Fruit fly (Drosophila melanogaster) whole organism, wandering third instar larva: ENCODE results near the gene CG43925.
A peak's percentile ranks its signal among the peaks of the same experiment; 100 is the strongest.

Experiments
- Abd-B ChIP-seq: fragments of >200 bp; optimal IDR thresholded peaks from 2 replicates; lab custom pipeline; 2017; ENCODE audit warnings: missing biosample characterization, missing genetic modification characterization
- CG32264 ChIP-seq: fragments of 200-800 bp; sonication (Bioruptor generic); optimal IDR thresholded peaks from 2 replicates; lab custom pipeline; 2016; ENCODE audit warnings: missing biosample characterization, missing genetic modification characterization
- Dif ChIP-seq: fragments of 200-275, 200-300 bp; sonication (Bioruptor generic); optimal IDR thresholded peaks from 2 replicates; lab custom pipeline; 2018; ENCODE audit warnings: missing biosample characterization, missing genetic modification characterization; ENCODE audit not compliant: partially characterized antibody
- HLH106 ChIP-seq: fragments of 200-800 bp; optimal IDR thresholded peaks from 3 replicates; lab custom pipeline; 2019; ENCODE audit warnings: missing biosample characterization, mild to moderate bottlenecking, missing genetic modification characterization, moderate library complexity
- Hnf4 ChIP-seq: fragments of 200-800 bp; sonication (Bioruptor generic); optimal IDR thresholded peaks from 2 replicates; lab custom pipeline; 2016; ENCODE audit warnings: missing biosample characterization, mild to moderate bottlenecking, missing genetic modification characterization
- Hr83 ChIP-seq: fragments of 200-300 bp; sonication (Bioruptor generic); optimal IDR thresholded peaks from 2 replicates; lab custom pipeline; 2016; ENCODE audit warnings: missing biosample characterization, mild to moderate bottlenecking, missing genetic modification characterization, moderate library complexity; ENCODE audit not compliant: poor library complexity, severe bottlenecking
- Jra ChIP-seq: sonication (Bioruptor generic); optimal IDR thresholded peaks from 2 replicates; lab custom pipeline; 2016; ENCODE audit warnings: missing biosample characterization, missing genetic modification characterization
- Mio ChIP-seq: sonication (Bioruptor generic); optimal IDR thresholded peaks from 2 replicates; lab custom pipeline; 2016; ENCODE audit warnings: missing biosample characterization, missing genetic modification characterization
- Myc ChIP-seq: fragments of >200 bp; optimal IDR thresholded peaks from 2 replicates; lab custom pipeline; 2017
- N ChIP-seq: fragments of >200 bp; optimal IDR thresholded peaks from 2 replicates; lab custom pipeline; 2018; ENCODE audit warnings: missing biosample characterization, missing external identifiers, missing genetic modification characterization
- OdsH ChIP-seq: fragments of 200-800 bp; sonication (Bioruptor generic); optimal IDR thresholded peaks from 2 replicates; lab custom pipeline; 2016; ENCODE audit warnings: missing biosample characterization, mild to moderate bottlenecking, missing genetic modification characterization
- Rel ChIP-seq, 2 experiments: fragments of 200-800 bp; sonication (Bioruptor generic) in 1 of 2; optimal IDR thresholded peaks; 2 replicates in 1 of 2; 3 replicates in 1 of 2; lab custom pipeline; 2016 to 2019; ENCODE audit warnings: mild to moderate bottlenecking in 2 of 2, missing biosample characterization in 2 of 2, missing genetic modification characterization in 2 of 2, moderate library complexity in 1 of 2
- Sp1 ChIP-seq: fragments of 200-800 bp; sonication (Bioruptor generic); optimal IDR thresholded peaks from 3 replicates; lab custom pipeline; 2019; ENCODE audit warnings: missing biosample characterization, mild to moderate bottlenecking, missing genetic modification characterization, moderate library complexity
- Vsx2 ChIP-seq: fragments of 200-300, 225-300 bp; sonication (Bioruptor generic); optimal IDR thresholded peaks from 2 replicates; lab custom pipeline; 2018; ENCODE audit warnings: missing biosample characterization, missing genetic modification characterization; ENCODE audit not compliant: partially characterized antibody
- br ChIP-seq: fragments of 200-800 bp; sonication (Bioruptor generic); optimal IDR thresholded peaks from 2 replicates; lab custom pipeline; 2016; ENCODE audit warnings: missing biosample characterization, missing genetic modification characterization
- brk ChIP-seq: fragments of 200-800 bp; sonication (Bioruptor generic); optimal IDR thresholded peaks from 2 replicates; lab custom pipeline; 2016; ENCODE audit warnings: missing biosample characterization, mild to moderate bottlenecking, missing genetic modification characterization
- dl ChIP-seq, 2 experiments: fragments of 175-275, 200-275 bp in 1 of 2; fragments of 200-275 bp in 1 of 2; sonication (Bioruptor generic); optimal IDR thresholded peaks; lab custom pipeline; 2018; ENCODE audit warnings: mild to moderate bottlenecking in 2 of 2, missing biosample characterization in 2 of 2, missing genetic modification characterization in 2 of 2, moderate library complexity in 2 of 2; ENCODE audit not compliant: partially characterized antibody in 2 of 2, insufficient read depth in 1 of 2
- dmrt93B ChIP-seq: fragments of 200-800 bp; sonication (Bioruptor generic); optimal IDR thresholded peaks from 2 replicates; lab custom pipeline; 2018; ENCODE audit warnings: missing biosample characterization, mild to moderate bottlenecking, missing genetic modification characterization
- ey ChIP-seq: fragments of 200-800 bp; sonication (Bioruptor generic); optimal IDR thresholded peaks from 2 replicates; lab custom pipeline; 2016; ENCODE audit warnings: missing biosample characterization, missing genetic modification characterization
- foxo ChIP-seq, 2 experiments: fragments of 200-800 bp; sonication (Bioruptor generic); optimal IDR thresholded peaks; 2 replicates in 1 of 2; 3 replicates in 1 of 2; lab custom pipeline; 2016 to 2017; ENCODE audit warnings: missing biosample characterization in 2 of 2, missing genetic modification characterization in 2 of 2
- fru ChIP-seq: fragments of 200-800 bp; sonication (Bioruptor generic); optimal IDR thresholded peaks from 3 replicates; lab custom pipeline; 2016; ENCODE audit warnings: missing biosample characterization, mild to moderate bottlenecking, missing genetic modification characterization
- h ChIP-seq: fragments of 200-800 bp; sonication (Bioruptor generic); optimal IDR thresholded peaks from 3 replicates; lab custom pipeline; 2016; ENCODE audit warnings: missing biosample characterization, mild to moderate bottlenecking, missing genetic modification characterization
- lola ChIP-seq: fragments of >200 bp; optimal IDR thresholded peaks from 2 replicates; lab custom pipeline; 2017; ENCODE audit warnings: missing biosample characterization, missing genetic modification characterization
- pan ChIP-seq: fragments of >200 bp; optimal IDR thresholded peaks from 2 replicates; lab custom pipeline; 2017
- psq ChIP-seq: fragments of 200-800 bp; sonication (Bioruptor generic); optimal IDR thresholded peaks from 3 replicates; lab custom pipeline; 2017; ENCODE audit warnings: missing biosample characterization, mild to moderate bottlenecking, missing genetic modification characterization, moderate library complexity
- rgr ChIP-seq: fragments of 200-800 bp; sonication (Bioruptor generic); optimal IDR thresholded peaks from 3 replicates; lab custom pipeline; 2016; ENCODE audit warnings: missing biosample characterization, mild to moderate bottlenecking, missing genetic modification characterization
- sv ChIP-seq: fragments of 200-800 bp; sonication (Bioruptor generic); optimal IDR thresholded peaks from 3 replicates; lab custom pipeline; 2016; ENCODE audit warnings: missing biosample characterization, missing genetic modification characterization
- tai ChIP-seq: sonication (Bioruptor generic); optimal IDR thresholded peaks from 2 replicates; lab custom pipeline; 2016; ENCODE audit warnings: missing biosample characterization, missing genetic modification characterization
- woc ChIP-seq: sonication (Bioruptor generic); optimal IDR thresholded peaks from 2 replicates; lab custom pipeline; 2016; ENCODE audit warnings: missing biosample characterization, mild to moderate bottlenecking, missing genetic modification characterization

CG43925 gene

DNA sequence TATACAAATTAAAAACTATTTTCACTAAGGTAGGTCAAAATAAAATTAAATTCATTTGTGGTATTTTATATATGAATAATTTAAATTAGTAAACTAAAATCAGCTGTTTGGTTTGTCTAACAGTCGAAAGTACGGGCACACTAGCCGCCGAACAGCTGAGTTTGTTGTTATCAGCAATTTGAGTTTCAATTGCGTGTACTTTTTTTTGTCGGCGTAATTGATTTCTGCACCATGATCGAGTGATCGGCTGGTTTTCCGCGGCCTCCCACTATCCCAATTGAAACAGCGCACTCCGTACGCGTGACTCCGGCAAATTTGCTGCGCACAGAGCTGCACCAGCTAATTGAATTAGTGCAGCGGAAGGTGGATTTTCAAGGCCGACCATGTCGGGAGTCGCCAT lies 2.9 kb downstream of the CG43925 start, which contains the start of gene Alg7:
Gene Alg7, plus strand, starts transcription at position 153 of the 400 bp plus-strand sequence.
- TF ChIP-seq Rel (GFP tag; optimal IDR thresholded peaks at IDR 0.05; lab: Kevin White, UChicago) (no peak), Rel (tag; optimal IDR thresholded peaks at IDR 0.05; lab: Kevin White, UChicago) (peak; percentile 97), ey (GFP tag; lab: Kevin White, UChicago) (no peak)
- TF ChIP-seq, all 38 proteins: peak for 1

DNA sequence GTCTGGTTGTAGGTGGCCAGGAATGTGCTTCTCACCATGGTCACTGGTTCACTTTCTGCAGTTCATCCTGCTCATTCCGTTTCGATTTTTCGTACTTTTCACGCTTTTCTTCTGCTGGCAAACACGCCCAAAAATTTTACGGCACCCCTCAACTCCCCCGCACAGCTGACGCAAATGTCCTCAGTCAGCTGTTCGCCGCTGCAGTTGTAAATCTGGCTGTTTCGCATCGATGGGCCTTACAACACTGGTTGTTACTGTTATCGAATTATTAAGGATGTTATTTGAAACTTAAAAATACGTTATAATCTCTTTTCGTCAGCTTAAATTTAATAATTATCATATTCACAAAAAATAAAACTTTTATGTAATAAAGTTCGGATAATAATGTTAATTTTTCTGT lies 6.2 kb downstream of the CG43925 start, which contains the start of gene Mgat3:
Gene Mgat3, minus strand, starts transcription at position 182 of the 400 bp plus-strand sequence.
- TF ChIP-seq Dif (GFP tag; lab: Kevin White, UChicago) (no peak), Jra (GFP tag; lab: Kevin White, UChicago) (no peak), Hnf4 (GFP tag; lab: Kevin White, UChicago) (no peak), Mio (no peak), psq (GFP tag; lab: Kevin White, UChicago) (no peak), woc (no peak), tai (GFP tag; lab: Kevin White, UChicago) (no peak), HLH106 (tag; lab: Kevin White, UChicago) (no peak), Myc (lab: Kevin White, UChicago) (no peak), dl (GFP tag; optimal IDR thresholded peaks at IDR 0.05; lab: Kevin White, UChicago; ENCODE audit: insufficient read depth in 1 of 2, partially characterized antibody in 2 of 2) (no peak), Hr83 (GFP tag; lab: Kevin White, UChicago) (no peak), foxo (GFP tag; optimal IDR thresholded peaks at IDR 0.05; lab: Kevin White, UChicago) (no peak), Vsx2 (GFP tag; lab: Kevin White, UChicago) (no peak), sv (GFP tag; lab: Kevin White, UChicago) (no peak), rgr (GFP tag; lab: Kevin White, UChicago) (no peak), N (GFP tag; lab: Kevin White, UChicago) (no peak)

DNA sequence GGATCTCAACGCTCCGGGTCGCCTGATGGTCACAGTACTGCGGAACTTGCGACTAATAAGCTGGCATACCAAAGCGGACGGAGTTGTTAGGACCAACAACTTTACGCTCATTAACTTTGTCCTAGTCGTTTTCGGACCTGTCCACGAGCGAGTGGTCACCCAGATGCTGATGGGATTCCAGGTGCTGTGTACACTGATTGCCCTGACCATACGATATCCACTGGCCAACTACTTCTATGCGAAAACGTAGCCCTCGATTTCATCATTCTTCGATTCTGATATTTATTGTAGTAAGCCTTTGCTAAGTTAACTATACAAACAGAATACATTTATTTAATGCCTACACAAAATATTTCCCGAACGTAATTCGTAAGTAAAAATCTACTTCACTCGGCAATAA lies 6.9 kb downstream of the CG43925 start, which contains the start of gene Rsph1:
Gene Rsph1, plus strand, starts transcription at position 301 of the 400 bp plus-strand sequence.
- TF ChIP-seq N (GFP tag; lab: Kevin White, UChicago) (no peak), foxo (GFP tag; optimal IDR thresholded peaks at IDR 0.05; lab: Kevin White, UChicago) (no peak), OdsH (GFP tag; lab: Kevin White, UChicago) (no peak), brk (GFP tag; lab: Kevin White, UChicago) (no peak), Sp1 (GFP tag; lab: Kevin White, UChicago) (no peak), Hnf4 (GFP tag; lab: Kevin White, UChicago) (no peak)

dm6 chr2L:13190534-13190933 lies 14.3 kb downstream of the CG43925 start:
- TF ChIP-seq Myc (lab: Kevin White, UChicago): no peak
- peak; percentile 49 for TF ChIP-seq Sp1 (GFP tag; lab: Kevin White, UChicago)
- TF ChIP-seq Rel (GFP tag; optimal IDR thresholded peaks at IDR 0.05; lab: Kevin White, UChicago): no peak
- peak; percentile 85 for TF ChIP-seq Rel (tag; optimal IDR thresholded peaks at IDR 0.05; lab: Kevin White, UChicago)
- peak; percentile 43 for TF ChIP-seq h
- no peak for TF ChIP-seq dmrt93B (GFP tag; lab: Kevin White, UChicago)
- TF ChIP-seq foxo (GFP tag; optimal IDR thresholded peaks at IDR 0.05; lab: Kevin White, UChicago): peak in 1 of 2 experiments; percentile 12
- TF ChIP-seq br: peak; percentile 11
- peak; percentile 1 for TF ChIP-seq rgr (GFP tag; lab: Kevin White, UChicago)
- peak; percentile 56 for TF ChIP-seq fru
- no peak for TF ChIP-seq CG32264 (GFP tag; lab: Kevin White, UChicago)

dm6 chr2L:13191052-13191678 lies 14.9 kb downstream of the CG43925 start:
- TF ChIP-seq rgr (GFP tag; lab: Kevin White, UChicago) (no peak), Jra (GFP tag; lab: Kevin White, UChicago) (no peak), br (no peak), HLH106 (tag; lab: Kevin White, UChicago) (no peak), Mio (no peak), Hnf4 (GFP tag; lab: Kevin White, UChicago) (no peak), Rel (GFP tag; optimal IDR thresholded peaks at IDR 0.05; lab: Kevin White, UChicago) (no peak), Rel (tag; optimal IDR thresholded peaks at IDR 0.05; lab: Kevin White, UChicago) (no peak), OdsH (GFP tag; lab: Kevin White, UChicago) (no peak), Hr83 (GFP tag; lab: Kevin White, UChicago) (no peak), Abd-B (no peak), Myc (lab: Kevin White, UChicago) (no peak), foxo (GFP tag; optimal IDR thresholded peaks at IDR 0.05; lab: Kevin White, UChicago) (no peak), lola (GFP tag; lab: Kevin White, UChicago) (no peak), pan (lab: Kevin White, UChicago) (no peak), sv (GFP tag; lab: Kevin White, UChicago) (no peak)
